Worm (Caenorhabditis elegans) whole organism, early embryonic: ENCODE data around the gene dex-1.

Experiments used
- B0310.2 ChIP-seq: sonication (generic microtip); optimal IDR thresholded peaks from 2 replicates; lab custom pipeline; 2016; ENCODE audit warnings: mild to moderate bottlenecking, missing genetic modification characterization, missing compliant biosample characterization
- F13C5.2 ChIP-seq: sonication (generic microtip); optimal IDR thresholded peaks from 2 replicates; lab custom pipeline; 2017; ENCODE audit warnings: mild to moderate bottlenecking, missing genetic modification characterization, inconsistent platforms, missing compliant biosample characterization
- aly-1 ChIP-seq: sonication (generic microtip); optimal IDR thresholded peaks from 2 replicates; lab custom pipeline; 2016; ENCODE audit warnings: missing genetic modification characterization, missing compliant biosample characterization
- ama-1 ChIP-seq: fragments of 150-350 bp; optimal IDR thresholded peaks from 2 replicates; lab custom pipeline; 2014
- ceh-13 ChIP-seq: fragments of 200-800 bp; sonication (Bioruptor generic); optimal IDR thresholded peaks from 2 replicates; lab custom pipeline; 2018; ENCODE audit warnings: mild to moderate bottlenecking, missing genetic modification characterization, missing compliant biosample characterization
- ceh-36 ChIP-seq: sonication (generic microtip); optimal IDR thresholded peaks from 2 replicates; lab custom pipeline; 2016; ENCODE audit warnings: missing genetic modification characterization, inconsistent platforms, missing compliant biosample characterization
- ets-7 ChIP-seq: sonication (generic microtip); optimal IDR thresholded peaks from 2 replicates; lab custom pipeline; 2016; ENCODE audit warnings: missing genotype, missing genetic modification characterization, missing compliant biosample characterization
- flt-1 ChIP-seq: fragments of 200-800 bp; sonication (Bioruptor generic); IDR thresholded peaks from 2 replicates; pipeline ENCODE4 v1.3.6; 2022; ENCODE audit warnings: missing genetic modification characterization, missing compliant biosample characterization
- hmbx-1 ChIP-seq: sonication (generic microtip); optimal IDR thresholded peaks from 2 replicates; lab custom pipeline; 2016; ENCODE audit warnings: mild to moderate bottlenecking, missing genetic modification characterization, missing compliant biosample characterization
- hmg-4 ChIP-seq: fragments of 200-800 bp; sonication (Bioruptor generic); optimal IDR thresholded peaks from 2 replicates; lab custom pipeline; 2018; ENCODE audit warnings: mild to moderate bottlenecking, missing genetic modification characterization, missing compliant biosample characterization
- hnd-1 ChIP-seq: sonication (generic microtip); optimal IDR thresholded peaks from 2 replicates; lab custom pipeline; 2016; ENCODE audit warnings: missing genetic modification characterization, missing compliant biosample characterization
- pes-1 ChIP-seq: fragments of 200-800 bp; sonication (Bioruptor generic); IDR thresholded peaks from 2 replicates; pipeline ENCODE4 v1.3.6; 2022; ENCODE audit warnings: missing genetic modification reagents, missing genetic modification characterization, missing compliant biosample characterization
- scrt-1 ChIP-seq: fragments of 200-800 bp; sonication (Bioruptor generic); IDR thresholded peaks from 2 replicates; pipeline ENCODE4 v1.3.6; 2022; ENCODE audit warnings: missing genetic modification characterization, missing compliant biosample characterization
- sea-1 ChIP-seq: fragments of 200-800 bp; sonication (Bioruptor generic); conservative IDR thresholded peaks from 2 replicates; pipeline ENCODE4 v1.3.6; 2022; ENCODE audit warnings: missing genetic modification characterization, missing compliant biosample characterization
- tbx-11 ChIP-seq: fragments of 200-800 bp; sonication (Bioruptor generic); IDR thresholded peaks from 2 replicates; pipeline ENCODE4 v1.3.6; 2022; ENCODE audit warnings: missing genetic modification characterization, missing compliant biosample characterization
- tbx-37 ChIP-seq: fragments of 200-800 bp; sonication (Bioruptor generic); conservative IDR thresholded peaks from 2 replicates; pipeline ENCODE4 v1.3.6; 2022; ENCODE audit warnings: missing genetic modification reagents, missing genetic modification characterization, missing compliant biosample characterization
- tra-4 ChIP-seq: sonication (generic microtip); optimal IDR thresholded peaks from 2 replicates; lab custom pipeline; 2017; ENCODE audit warnings: missing genetic modification characterization, missing compliant biosample characterization

Gene dex-1

DNA sequence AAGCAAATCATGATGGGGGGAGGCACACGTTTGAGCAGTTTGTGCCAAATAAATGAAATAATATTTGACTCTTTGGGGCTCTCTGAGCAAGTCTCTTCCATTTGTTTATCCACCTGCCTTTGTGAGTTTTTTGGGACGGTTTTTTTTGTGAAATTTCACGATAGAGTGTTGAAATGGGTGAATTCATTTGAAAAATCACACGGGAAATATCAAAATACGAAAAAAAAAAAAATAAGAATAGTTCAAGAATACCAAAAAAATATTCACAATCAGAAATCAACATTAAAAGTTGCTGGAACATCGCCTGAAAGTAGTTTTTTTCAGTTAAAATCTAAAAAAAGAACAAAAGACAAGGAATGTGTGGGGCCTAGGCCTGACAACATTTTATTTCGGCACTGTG is 13.4 kb upstream of the dex-1 start, which contains the start of gene pqn-25:
Gene pqn-25, minus strand, starts transcription at position 101 of the 400 bp plus-strand sequence.
- TF ChIP-seq scrt-1 (GFP tag; lab: Robert Waterston, UW) = no peak

DNA sequence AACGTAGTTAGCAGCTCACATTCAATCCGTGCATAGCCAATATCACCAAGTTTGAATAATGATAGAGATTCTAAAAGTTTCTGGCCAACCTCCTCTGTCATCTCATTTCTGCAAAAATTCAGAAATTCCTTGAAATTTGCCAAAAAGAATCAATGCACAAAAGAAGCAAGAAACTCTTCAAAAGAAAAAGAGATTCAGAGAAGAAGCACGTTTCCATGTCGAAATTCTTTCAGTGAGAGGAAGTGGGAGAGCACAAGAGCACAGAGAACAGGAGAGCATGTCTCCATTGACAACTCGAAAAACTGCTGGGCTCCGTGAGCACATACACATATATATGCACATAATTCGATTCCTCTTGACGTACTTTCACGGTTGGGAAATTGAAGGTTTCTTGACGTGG is 8.5 kb upstream of the dex-1 start, which contains the start of gene nekl-4:
Gene nekl-4, minus strand, starts transcription at position 101 of the 400 bp plus-strand sequence.
- TF ChIP-seq ceh-36 (tag; lab: Kevin White, UChicago) (no peak), ceh-13 (GFP tag; lab: Kevin White, UChicago) (no peak), tbx-11 (no peak), aly-1 (tag; lab: Kevin White, UChicago) (no peak), flt-1 (GFP tag; lab: Robert Waterston, UW) (no peak), hnd-1 (tag; lab: Kevin White, UChicago) (no peak), hmbx-1 (tag; lab: Kevin White, UChicago) (no peak), tbx-37 (no peak), scrt-1 (GFP tag; lab: Robert Waterston, UW) (no peak), pes-1 (GFP tag; lab: Robert Waterston, UW) (no peak), B0310.2 (tag; lab: Kevin White, UChicago) (no peak), sea-1 (GFP tag; lab: Robert Waterston, UW) (no peak), ets-7 (tag; lab: Kevin White, UChicago) (no peak), ama-1 (no peak), F13C5.2 (no peak), hmg-4 (GFP tag; lab: Kevin White, UChicago) (no peak), tra-4 (tag; lab: Kevin White, UChicago) (no peak)

DNA sequence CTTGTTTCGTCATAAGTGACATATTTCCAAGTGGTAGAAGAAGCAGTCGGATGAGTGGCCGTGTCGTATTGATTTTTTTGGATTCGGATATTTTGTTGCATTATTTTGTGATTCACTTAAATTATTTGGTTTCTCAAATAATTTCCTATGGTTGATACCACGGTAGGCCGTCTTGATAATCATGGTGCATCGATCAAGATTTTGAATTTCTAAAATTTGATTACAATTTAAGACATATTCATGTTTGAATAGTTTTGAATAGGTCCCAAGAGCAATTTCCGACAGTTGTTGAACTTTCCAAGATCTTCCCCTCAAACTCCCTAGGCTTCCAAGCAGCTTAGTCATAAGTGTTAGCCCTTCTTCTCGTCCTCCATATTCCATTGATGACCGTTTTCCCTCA is 4.0 kb upstream of the dex-1 start, which contains the start of gene D1044.4:
Gene D1044.4, minus strand, starts transcription at position 101 of the 400 bp plus-strand sequence.
- no peak for TF ChIP-seq scrt-1 (GFP tag; lab: Robert Waterston, UW)
- no peak for TF ChIP-seq ama-1
- TF ChIP-seq hmg-4 (GFP tag; lab: Kevin White, UChicago) = no peak
- TF ChIP-seq tbx-11 = no peak
- no peak for TF ChIP-seq F13C5.2
- TF ChIP-seq aly-1 (tag; lab: Kevin White, UChicago) = no peak
- no peak for TF ChIP-seq hnd-1 (tag; lab: Kevin White, UChicago)
- no peak for TF ChIP-seq B0310.2 (tag; lab: Kevin White, UChicago)
- TF ChIP-seq hmbx-1 (tag; lab: Kevin White, UChicago) = no peak
- TF ChIP-seq tbx-37 = no peak
- no peak for TF ChIP-seq ceh-36 (tag; lab: Kevin White, UChicago)
- TF ChIP-seq ets-7 (tag; lab: Kevin White, UChicago) = no peak
- no peak for TF ChIP-seq tra-4 (tag; lab: Kevin White, UChicago)
- TF ChIP-seq pes-1 (GFP tag; lab: Robert Waterston, UW) = no peak
- TF ChIP-seq ceh-13 (GFP tag; lab: Kevin White, UChicago) = no peak
- TF ChIP-seq sea-1 (GFP tag; lab: Robert Waterston, UW) = no peak
- no peak for TF ChIP-seq flt-1 (GFP tag; lab: Robert Waterston, UW)

DNA sequence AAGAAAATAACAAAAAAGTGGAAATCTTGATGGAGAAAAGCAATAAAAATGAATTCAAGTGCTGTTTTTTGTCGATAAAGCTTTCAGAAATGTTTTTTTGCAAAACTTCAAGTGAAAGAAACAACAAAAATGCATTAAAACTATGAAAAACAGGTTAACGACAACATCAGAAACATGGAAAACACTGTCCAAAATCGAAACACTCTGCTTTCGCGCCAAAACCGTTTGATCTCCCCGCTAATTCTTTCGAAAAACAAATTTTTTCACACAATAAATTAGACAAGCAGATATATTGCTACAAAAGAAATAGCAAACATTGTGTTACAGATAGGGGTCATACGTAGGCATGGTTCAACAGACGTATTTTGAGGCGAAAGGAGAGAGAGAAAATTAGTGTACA is 15.9 kb downstream of the dex-1 start:
- TF ChIP-seq tbx-37 (no peak), hmg-4 (GFP tag; lab: Kevin White, UChicago) (no peak), hmbx-1 (tag; lab: Kevin White, UChicago) (no peak), sea-1 (GFP tag; lab: Robert Waterston, UW) (no peak), aly-1 (tag; lab: Kevin White, UChicago) (no peak), ets-7 (tag; lab: Kevin White, UChicago) (no peak), ama-1 (no peak), flt-1 (GFP tag; lab: Robert Waterston, UW) (no peak), hnd-1 (tag; lab: Kevin White, UChicago) (no peak), ceh-36 (tag; lab: Kevin White, UChicago) (no peak), pes-1 (GFP tag; lab: Robert Waterston, UW) (no peak), tbx-11 (no peak), ceh-13 (GFP tag; lab: Kevin White, UChicago) (no peak), F13C5.2 (no peak), tra-4 (tag; lab: Kevin White, UChicago) (no peak), B0310.2 (tag; lab: Kevin White, UChicago) (no peak)

DNA sequence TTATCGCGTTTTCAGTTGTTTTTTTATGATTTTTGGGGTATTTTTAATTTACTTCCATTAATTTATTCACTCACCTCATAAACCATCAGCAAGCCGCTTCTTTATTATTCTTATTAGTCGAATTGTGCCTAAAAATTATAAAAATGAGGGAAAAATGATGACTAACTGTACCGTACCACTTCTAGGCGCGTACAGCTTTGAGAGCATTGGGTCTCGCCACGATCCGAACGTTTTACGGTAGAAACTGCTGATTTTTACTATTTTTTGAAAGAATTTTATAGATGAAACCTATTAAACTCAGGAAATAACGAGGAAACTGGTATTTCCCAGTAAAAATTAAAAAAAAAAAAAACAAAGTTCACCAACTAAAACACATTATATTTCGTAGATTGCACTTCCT is 17.1 kb downstream of the dex-1 start, which contains the start of gene D1044.6:
Gene D1044.6, minus strand, starts transcription at position 128 of the 400 bp plus-strand sequence.
- TF ChIP-seq F13C5.2 (no peak), B0310.2 (tag; lab: Kevin White, UChicago) (no peak), ceh-36 (tag; lab: Kevin White, UChicago) (no peak), flt-1 (GFP tag; lab: Robert Waterston, UW) (no peak), scrt-1 (GFP tag; lab: Robert Waterston, UW) (no peak), aly-1 (tag; lab: Kevin White, UChicago) (no peak), hmg-4 (GFP tag; lab: Kevin White, UChicago) (no peak), tra-4 (tag; lab: Kevin White, UChicago) (no peak), pes-1 (GFP tag; lab: Robert Waterston, UW) (no peak), tbx-37 (no peak), hmbx-1 (tag; lab: Kevin White, UChicago) (no peak), ets-7 (tag; lab: Kevin White, UChicago) (no peak), sea-1 (GFP tag; lab: Robert Waterston, UW) (no peak), hnd-1 (tag; lab: Kevin White, UChicago) (no peak), tbx-11 (no peak)

DNA sequence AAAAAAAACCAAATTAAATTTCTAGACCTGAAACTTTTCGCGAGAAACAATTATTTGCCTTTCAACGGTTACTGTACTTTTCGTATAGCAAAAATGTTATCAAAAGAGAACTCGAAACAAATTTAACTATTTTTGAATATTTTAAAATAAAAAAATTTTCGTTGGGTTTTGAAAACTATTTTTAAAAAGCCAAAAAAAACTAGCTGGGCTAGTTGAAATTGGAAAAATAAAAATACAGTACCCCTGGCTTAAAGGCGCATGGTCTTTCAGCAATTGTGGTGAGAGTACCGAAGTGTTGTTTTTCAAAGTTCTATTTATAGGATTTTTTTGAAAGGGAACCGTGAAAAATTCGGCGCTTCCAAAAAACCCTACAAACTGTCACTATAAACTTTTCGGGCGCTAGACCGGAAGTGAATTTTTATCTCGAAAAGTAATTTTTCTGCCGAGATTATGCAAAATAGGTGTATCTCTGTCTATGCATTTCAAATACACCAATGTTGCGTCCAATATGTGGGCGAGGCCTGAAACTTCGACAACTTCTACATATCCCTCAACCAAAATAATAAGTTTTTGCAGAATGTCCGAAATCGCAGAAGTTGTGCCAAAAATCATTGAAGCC is 17.9 kb downstream of the dex-1 start, which contains the start of gene D1044.1:
Gene D1044.1, plus strand, starts transcription at position 569 of the 619 bp plus-strand sequence.
- TF ChIP-seq ceh-13 (GFP tag; lab: Kevin White, UChicago) (no peak), F13C5.2 (no peak), B0310.2 (tag; lab: Kevin White, UChicago) (no peak), pes-1 (GFP tag; lab: Robert Waterston, UW) (no peak), tra-4 (tag; lab: Kevin White, UChicago) (no peak), ceh-36 (tag; lab: Kevin White, UChicago) (no peak), hmg-4 (GFP tag; lab: Kevin White, UChicago) (no peak), hmbx-1 (tag; lab: Kevin White, UChicago) (no peak), ets-7 (tag; lab: Kevin White, UChicago) (no peak)
